Fruit fly (Drosophila melanogaster) S2 (cell line): ENCODE results near the gene CG6709.

Experiments used
- CG8478 ChIP-seq: fragments of >200 bp; optimal IDR thresholded peaks from 2 replicates; lab custom pipeline; 2018
- CTCF ChIP-seq, 2 experiments: fragments of >200 bp; optimal IDR thresholded peaks; 2 replicates each; lab custom pipeline; 2018

DNA sequence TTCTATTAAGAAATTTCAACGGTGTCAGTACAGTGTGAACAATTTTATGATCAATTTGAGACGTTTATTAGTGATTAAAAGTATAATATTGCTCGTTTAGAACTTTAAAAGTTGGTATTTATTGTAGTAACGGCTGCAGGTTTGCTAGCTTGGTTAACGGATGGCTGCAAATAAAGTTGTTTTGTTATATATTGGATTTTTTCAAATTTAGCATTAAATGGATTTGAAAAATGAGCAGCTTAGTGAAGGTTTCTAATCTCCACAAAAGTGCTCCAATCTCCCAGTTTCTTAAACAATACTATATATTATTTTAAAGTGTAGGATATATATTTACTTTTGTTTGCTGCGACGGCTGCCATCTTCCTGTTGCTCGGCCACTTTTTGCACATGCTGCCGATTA lies 22.5 kb downstream of the CG6709 start:
- no peak for TF ChIP-seq CTCF (optimal IDR thresholded peaks at IDR 0.05; lab: Kevin White, UChicago)
- no peak for TF ChIP-seq CG8478 (lab: Kevin White, UChicago)
